Worm (Caenorhabditis elegans) whole organism, young adult: ENCODE data around the gene gar-3.

Experiments
- F49E8.2 ChIP-seq: sonication (generic microtip); optimal IDR thresholded peaks from 3 replicates; lab custom pipeline; 2017; ENCODE audit warnings: missing genetic modification characterization, mild to moderate bottlenecking, missing compliant biosample characterization, antibody characterized with exemption, moderate library complexity; ENCODE audit not compliant: insufficient read depth
- T26A5.8 ChIP-seq: sonication (generic microtip); optimal IDR thresholded peaks from 2 replicates; lab custom pipeline; 2016; ENCODE audit warnings: missing genetic modification characterization, missing compliant biosample characterization
- Y53G8AR.9 ChIP-seq: fragments of 200-800 bp; sonication (Bioruptor generic); conservative IDR thresholded peaks from 2 replicates; pipeline ENCODE4 v1.3.6; 2022; ENCODE audit warnings: missing genetic modification reagents, missing genetic modification characterization, missing compliant biosample characterization
- dox-1 ChIP-seq: fragments of 200-800 bp; sonication (Bioruptor generic); IDR thresholded peaks from 2 replicates; pipeline ENCODE4 v1.3.6; 2022; ENCODE audit warnings: missing genetic modification reagents, missing genetic modification characterization, missing compliant biosample characterization
- hlh-26 ChIP-seq: fragments of 200-800 bp; sonication (Bioruptor generic); conservative IDR thresholded peaks from 2 replicates; pipeline ENCODE4 v1.3.6; 2022; ENCODE audit warnings: missing genetic modification reagents, missing genetic modification characterization, missing compliant biosample characterization
- lin-35 ChIP-seq, 3 experiments: fragments of 150-350 bp in 2 of 3; sonication (generic microtip) in 1 of 3; optimal IDR thresholded peaks; 2 replicates each; lab custom pipeline; 2014 to 2018; ENCODE audit warnings: missing biosample characterization in 3 of 3, missing genetic modification characterization in 3 of 3, missing genetic modification reagents in 3 of 3
- mxl-1 ChIP-seq: sonication (generic microtip); optimal IDR thresholded peaks from 2 replicates; lab custom pipeline; 2016; ENCODE audit warnings: missing genetic modification characterization, missing compliant biosample characterization
- nhr-80 ChIP-seq: sonication (generic microtip); optimal IDR thresholded peaks from 2 replicates; lab custom pipeline; 2016; ENCODE audit warnings: missing genetic modification characterization, missing compliant biosample characterization
- nhr-90 ChIP-seq: sonication (generic microtip); optimal IDR thresholded peaks from 2 replicates; lab custom pipeline; 2016; ENCODE audit warnings: missing genotype, mild to moderate bottlenecking, missing genetic modification characterization, missing compliant biosample characterization
- pha-4 ChIP-seq: fragments of 150-350 bp; sonication (generic microtip); optimal IDR thresholded peaks from 2 replicates; lab custom pipeline; 2014; ENCODE audit warnings: missing biosample characterization, missing genetic modification reagents, missing genetic modification characterization
- rcor-1 ChIP-seq: fragments of 200-800 bp; sonication (Bioruptor generic); IDR thresholded peaks from 2 replicates; pipeline ENCODE4 v1.3.6; 2022; ENCODE audit warnings: missing genetic modification reagents, missing genetic modification characterization, missing compliant biosample characterization
- snpc-4 ChIP-seq, 5 experiments: fragments of 150-350 bp in 1 of 5; sonication (generic microtip) in 4 of 5; optimal IDR thresholded peaks; 2 replicates each; lab custom pipeline; 2014 to 2018; ENCODE audit warnings: missing genetic modification characterization in 5 of 5, missing biosample characterization in 3 of 5, antibody characterized with exemption in 2 of 5, mild to moderate bottlenecking in 2 of 5, missing compliant biosample characterization in 2 of 5, missing genotype in 2 of 5, moderate library complexity in 2 of 5, missing genetic modification reagents in 1 of 5
- unc-130 ChIP-seq: sonication (generic microtip); optimal IDR thresholded peaks from 2 replicates; lab custom pipeline; 2016; ENCODE audit warnings: missing genetic modification reagents, missing genetic modification characterization, missing compliant biosample characterization
- unc-62 ChIP-seq: fragments of 150-350 bp; optimal IDR thresholded peaks from 2 replicates; lab custom pipeline; 2014; ENCODE audit warnings: missing biosample characterization, missing genetic modification reagents, missing genetic modification characterization

DNA sequence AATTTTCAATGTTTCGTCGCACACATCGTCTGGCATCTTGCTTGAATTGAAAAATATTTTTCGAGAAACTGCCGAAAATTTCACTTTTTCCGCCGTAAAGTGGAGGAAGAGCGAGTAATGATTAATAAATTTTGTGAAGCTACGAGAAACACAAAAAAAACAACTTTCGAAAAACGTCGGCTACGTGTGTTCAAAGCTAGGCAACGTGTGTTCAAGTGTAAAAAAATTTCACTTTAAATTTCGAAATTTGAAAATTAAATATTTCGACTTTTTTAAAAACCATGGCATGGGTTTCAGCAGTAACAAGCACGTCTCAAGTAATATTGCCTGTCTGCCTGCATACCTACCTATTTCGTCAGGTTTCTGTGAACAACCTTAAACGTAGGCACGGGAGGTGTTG is 43.2 kb downstream of the gar-3 start, which contains the start of gene tag-191:
- TF ChIP-seq dox-1 (GFP tag; lab: Robert Waterston, UW) (no peak), unc-130 (GFP tag; lab: Kevin White, UChicago) (no peak), nhr-90 (no peak), pha-4 (tag; lab: Kevin White, UChicago) (no peak), Y53G8AR.9 (GFP tag; lab: Robert Waterston, UW) (no peak), lin-35 (GFP tag; optimal IDR thresholded peaks at IDR 0.05; lab: Kevin White, UChicago) (no peak), nhr-80 (tag; lab: Kevin White, UChicago) (no peak), hlh-26 (GFP tag; lab: Robert Waterston, UW) (no peak), mxl-1 (tag; lab: Kevin White, UChicago) (no peak), rcor-1 (GFP tag; lab: Robert Waterston, UW) (no peak), unc-62 (GFP tag; lab: Kevin White, UChicago) (no peak), F49E8.2 (no peak), snpc-4 (GFP tag; optimal IDR thresholded peaks at IDR 0.05; lab: Kevin White, UChicago) (no peak), snpc-4 (tag; optimal IDR thresholded peaks at IDR 0.05; lab: Kevin White, UChicago) (no peak), T26A5.8 (tag; lab: Kevin White, UChicago) (no peak)
